Worm (Caenorhabditis elegans) whole organism, L2 larva: ENCODE results near the gene cld-9.

ENCODE experiments used
- ZK546.5 ChIP-seq: sonication (generic microtip); optimal IDR thresholded peaks from 2 replicates; lab custom pipeline; 2017; ENCODE audit warnings: missing biosample characterization, missing genetic modification characterization
- ama-1 ChIP-seq: fragments of 150-350 bp; optimal IDR thresholded peaks from 2 replicates; lab custom pipeline; 2018; ENCODE audit warnings: inconsistent platforms
- blmp-1 ChIP-seq: sonication (generic microtip); optimal IDR thresholded peaks from 2 replicates; lab custom pipeline; 2017; ENCODE audit warnings: missing genetic modification characterization, mild to moderate bottlenecking, missing compliant biosample characterization, antibody characterized with exemption, moderate library complexity; ENCODE audit not compliant: insufficient read depth
- elt-3 ChIP-seq: sonication (generic microtip); optimal IDR thresholded peaks from 2 replicates; lab custom pipeline; 2017; ENCODE audit warnings: missing biosample characterization, missing genetic modification characterization
- nhr-11 ChIP-seq: fragments of 150-350 bp; optimal IDR thresholded peaks from 2 replicates; lab custom pipeline; 2014; ENCODE audit warnings: missing biosample characterization, missing genetic modification characterization
- nhr-12 ChIP-seq: fragments of 150-350 bp; optimal IDR thresholded peaks from 2 replicates; lab custom pipeline; 2014; ENCODE audit warnings: missing biosample characterization, missing genetic modification characterization
- nhr-237 ChIP-seq: fragments of 150-350 bp; optimal IDR thresholded peaks from 2 replicates; lab custom pipeline; 2014; ENCODE audit warnings: missing biosample characterization, missing genetic modification characterization
- zag-1 ChIP-seq: fragments of 150-350 bp; optimal IDR thresholded peaks from 2 replicates; lab custom pipeline; 2014; ENCODE audit warnings: missing biosample characterization, missing genetic modification characterization
- ztf-11 ChIP-seq: sonication (generic microtip); optimal IDR thresholded peaks from 2 replicates; lab custom pipeline; 2017; ENCODE audit warnings: missing biosample characterization, missing genetic modification characterization

DNA sequence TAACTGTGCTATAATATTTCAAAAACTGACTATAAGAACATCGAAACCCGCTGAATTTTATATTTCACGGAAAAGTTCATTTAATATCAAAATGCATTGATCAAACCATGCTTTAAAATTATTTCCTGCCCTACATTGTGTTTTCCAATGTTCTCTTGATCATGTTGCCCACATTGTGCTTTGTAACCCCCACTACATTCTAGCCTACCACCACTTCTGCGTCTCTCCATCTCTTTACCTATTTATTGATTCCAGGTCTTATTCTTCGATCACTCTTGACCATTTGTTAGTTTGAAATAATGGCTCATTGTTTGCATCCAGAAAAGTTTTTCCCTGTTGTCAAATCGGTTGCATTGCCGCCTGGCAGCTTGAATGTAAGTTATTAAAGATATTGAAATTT is 30.5 kb upstream of the cld-9 start, which contains the start of gene decr-1.1:
- TF ChIP-seq blmp-1 (tag; lab: Kevin White, UChicago), result no peak
- TF ChIP-seq ama-1 (lab: Kevin White, UChicago), result no peak
- TF ChIP-seq elt-3 (tag; lab: Kevin White, UChicago), result no peak
- TF ChIP-seq ztf-11, result no peak
- TF ChIP-seq nhr-12 (tag; lab: Kevin White, UChicago), result no peak
- no peak for TF ChIP-seq nhr-237 (tag; lab: Kevin White, UChicago)
- no peak for TF ChIP-seq nhr-11
- no peak for TF ChIP-seq zag-1 (tag; lab: Kevin White, UChicago)
- TF ChIP-seq ZK546.5 (tag; lab: Kevin White, UChicago), result no peak
